Fruit fly (Drosophila melanogaster) whole organism, embryonic: Measurements from ENCODE around the gene CG13949.

Experiments
- Ada2b ChIP-seq: fragments of 200-800 bp; sonication (Bioruptor generic); IDR thresholded peaks from 2 replicates; pipeline ENCODE4 v1.3.6; 2022; ENCODE audit warnings: missing biosample characterization, missing genetic modification characterization
- Atf6 ChIP-seq: fragments of 200-800 bp; sonication (Bioruptor generic); IDR thresholded peaks from 2 replicates; pipeline ENCODE4 v1.3.6; 2022; ENCODE audit warnings: missing biosample characterization, missing genetic modification characterization
- B-H1 ChIP-seq: fragments of 200-800 bp; sonication (Bioruptor generic); IDR thresholded peaks from 3 replicates; pipeline ENCODE4 v1.3.6; 2022; ENCODE audit warnings: missing biosample characterization, missing genetic modification characterization
- B-H2 ChIP-seq: fragments of 200-800 bp; sonication (Bioruptor generic); optimal IDR thresholded peaks from 2 replicates; lab custom pipeline; 2018; ENCODE audit warnings: missing biosample characterization, mild to moderate bottlenecking, missing genetic modification characterization
- CG11247 ChIP-seq: fragments of 200-800 bp; sonication (Bioruptor generic); IDR thresholded peaks from 2 replicates; pipeline ENCODE4 v1.3.6; 2022; ENCODE audit warnings: missing biosample characterization, missing genetic modification characterization
- CG11456 ChIP-seq: fragments of 200-800 bp; sonication (Bioruptor generic); IDR thresholded peaks from 3 replicates; pipeline ENCODE4 v1.3.6; 2022; ENCODE audit warnings: missing biosample characterization, missing genetic modification characterization
- CG11560 ChIP-seq: fragments of 200-800 bp; sonication (Bioruptor generic); IDR thresholded peaks from 3 replicates; pipeline ENCODE4 v1.3.6; 2022; ENCODE audit warnings: missing biosample characterization, missing genetic modification characterization
- CG13624 ChIP-seq: fragments of 200-800 bp; sonication (Bioruptor generic); optimal IDR thresholded peaks from 2 replicates; lab custom pipeline; 2016; ENCODE audit warnings: missing biosample characterization, missing genetic modification characterization
- CG14667 ChIP-seq: fragments of 200-800 bp; sonication (Bioruptor generic); IDR thresholded peaks from 2 replicates; pipeline ENCODE4 v1.3.6; 2022; ENCODE audit warnings: missing biosample characterization, missing genetic modification characterization
- CG17328 ChIP-seq: fragments of 200-800 bp; sonication (Bioruptor generic); IDR thresholded peaks from 2 replicates; pipeline ENCODE4 v1.3.6; 2022; ENCODE audit warnings: missing biosample characterization, missing genetic modification characterization
- CG17385 ChIP-seq: fragments of 200-800 bp; sonication (Bioruptor generic); optimal IDR thresholded peaks from 3 replicates; lab custom pipeline; 2018; ENCODE audit warnings: missing biosample characterization, mild to moderate bottlenecking, missing genetic modification characterization
- CG17568 ChIP-seq: fragments of 200-800 bp; sonication (Bioruptor generic); optimal IDR thresholded peaks from 2 replicates; lab custom pipeline; 2018; ENCODE audit warnings: missing biosample characterization, mild to moderate bottlenecking, missing genetic modification characterization, moderate library complexity
- CG17829 ChIP-seq: fragments of 200-800 bp; optimal IDR thresholded peaks from 2 replicates; lab custom pipeline; 2019; ENCODE audit warnings: missing biosample characterization, mild to moderate bottlenecking, missing genetic modification characterization, moderate library complexity
- CG1832 ChIP-seq: fragments of 200-800 bp; sonication (Bioruptor generic); optimal IDR thresholded peaks from 2 replicates; lab custom pipeline; 2017; ENCODE audit warnings: missing biosample characterization, mild to moderate bottlenecking, missing genetic modification characterization, inconsistent platforms
- CG2889 ChIP-seq: fragments of 200-800 bp; sonication (Bioruptor generic); IDR thresholded peaks from 3 replicates; pipeline ENCODE4 v1.3.6; 2022; ENCODE audit warnings: missing biosample characterization, missing genetic modification characterization
- CG4282 ChIP-seq: fragments of 200-800 bp; sonication (Bioruptor generic); optimal IDR thresholded peaks from 2 replicates; lab custom pipeline; 2016; ENCODE audit warnings: missing biosample characterization, missing genetic modification characterization
- CG4854 ChIP-seq: fragments of 200-800 bp; sonication (Bioruptor generic); optimal IDR thresholded peaks from 2 replicates; lab custom pipeline; 2016; ENCODE audit warnings: missing biosample characterization, missing genetic modification characterization, inconsistent platforms
- CG5245 ChIP-seq: fragments of 200-800 bp; sonication (Bioruptor generic); optimal IDR thresholded peaks from 3 replicates; lab custom pipeline; 2016; ENCODE audit warnings: missing biosample characterization, missing genetic modification characterization
- CG6175 ChIP-seq: fragments of 200-800 bp; sonication (Bioruptor generic); IDR thresholded peaks from 3 replicates; pipeline ENCODE4 v1.3.6; 2022; ENCODE audit warnings: missing biosample characterization, missing genetic modification characterization
- CG7372 ChIP-seq: fragments of 200-800 bp; sonication (Bioruptor generic); IDR thresholded peaks from 2 replicates; pipeline ENCODE4 v1.3.6; 2022; ENCODE audit warnings: missing biosample characterization, missing genetic modification characterization
- CG7786 ChIP-seq: fragments of 200-800 bp; sonication (Bioruptor generic); optimal IDR thresholded peaks from 2 replicates; lab custom pipeline; 2016; ENCODE audit warnings: missing biosample characterization, missing genetic modification characterization
- CG8089 ChIP-seq: fragments of 200-800 bp; sonication (Bioruptor generic); optimal IDR thresholded peaks from 3 replicates; lab custom pipeline; 2016; ENCODE audit warnings: missing biosample characterization, missing genetic modification characterization
- CG8944 ChIP-seq: fragments of 200-800 bp; sonication (Bioruptor generic); optimal IDR thresholded peaks from 3 replicates; lab custom pipeline; 2016; ENCODE audit warnings: missing biosample characterization, missing genetic modification characterization
- CHES-1-like ChIP-seq: fragments of 200-800 bp; sonication (Bioruptor generic); optimal IDR thresholded peaks from 2 replicates; lab custom pipeline; 2016; ENCODE audit warnings: missing biosample characterization, missing genetic modification characterization
- Deaf1 ChIP-seq: fragments of 200-800 bp; optimal IDR thresholded peaks from 3 replicates; lab custom pipeline; 2019; ENCODE audit warnings: missing biosample characterization, mild to moderate bottlenecking, missing genetic modification characterization, moderate library complexity
- Doc2 ChIP-seq: fragments of 200-800 bp; sonication (Bioruptor generic); IDR thresholded peaks from 2 replicates; pipeline ENCODE4 v1.3.6; 2022; ENCODE audit warnings: missing biosample characterization, missing genetic modification characterization
- HLH3B ChIP-seq: fragments of 200-800 bp; sonication (Bioruptor generic); IDR thresholded peaks from 2 replicates; pipeline ENCODE4 v1.3.6; 2022; ENCODE audit warnings: missing biosample characterization, missing genetic modification characterization
- Hmx ChIP-seq: fragments of 200-800 bp; sonication (Bioruptor generic); optimal IDR thresholded peaks from 2 replicates; lab custom pipeline; 2016; ENCODE audit warnings: missing biosample characterization, missing genetic modification characterization
- Max ChIP-seq: fragments of 200-800 bp; sonication (Bioruptor generic); optimal IDR thresholded peaks from 2 replicates; lab custom pipeline; 2016; ENCODE audit warnings: missing biosample characterization, mild to moderate bottlenecking, missing genetic modification characterization
- Myb ChIP-seq: fragments of 200-800 bp; sonication (Bioruptor generic); optimal IDR thresholded peaks from 2 replicates; lab custom pipeline; 2016; ENCODE audit warnings: missing biosample characterization, missing genetic modification characterization
- NC2α ChIP-seq: fragments of 200-800 bp; sonication (Bioruptor generic); optimal IDR thresholded peaks from 2 replicates; lab custom pipeline; 2016; ENCODE audit warnings: missing biosample characterization, missing genetic modification characterization
- Nf-YA ChIP-seq: fragments of 200-800 bp; sonication (Bioruptor generic); IDR thresholded peaks from 2 replicates; pipeline ENCODE4 v1.3.6; 2022; ENCODE audit warnings: missing biosample characterization, missing genetic modification characterization
- Sox102F ChIP-seq: fragments of 200-800 bp; sonication (Bioruptor generic); optimal IDR thresholded peaks from 2 replicates; lab custom pipeline; 2018; ENCODE audit warnings: missing biosample characterization, mild to moderate bottlenecking, missing genetic modification characterization, moderate library complexity
- Stat92E ChIP-seq, 3 experiments: fragments of >200 bp in 2 of 3; fragments of 200-800 bp in 1 of 3; sonication (Bioruptor generic) in 1 of 3; optimal IDR thresholded peaks; 2 replicates each; lab custom pipeline; 2017 to 2019; ENCODE audit warnings: missing biosample characterization in 3 of 3, missing genetic modification characterization in 3 of 3, mild to moderate bottlenecking in 1 of 3, moderate library complexity in 1 of 3
- Taf1 ChIP-seq: fragments of 200-800 bp; sonication (Bioruptor generic); IDR thresholded peaks from 2 replicates; pipeline ENCODE4 v1.3.6; 2022; ENCODE audit warnings: missing biosample characterization, missing genetic modification characterization
- YL-1 ChIP-seq: fragments of 200-800 bp; sonication (Bioruptor generic); optimal IDR thresholded peaks from 3 replicates; lab custom pipeline; 2017; ENCODE audit warnings: missing biosample characterization, mild to moderate bottlenecking, missing genetic modification characterization
- aop ChIP-seq: fragments of 200-800 bp; sonication (Bioruptor generic); IDR thresholded peaks from 2 replicates; pipeline ENCODE4 v1.3.6; 2022; ENCODE audit warnings: missing biosample characterization, missing genetic modification characterization
- ash1 ChIP-seq: fragments of 200-800 bp; sonication (Bioruptor generic); optimal IDR thresholded peaks from 2 replicates; lab custom pipeline; 2018; ENCODE audit warnings: missing biosample characterization, mild to moderate bottlenecking, missing genetic modification characterization
- br ChIP-seq: fragments of >200 bp; optimal IDR thresholded peaks from 2 replicates; lab custom pipeline; 2017
- btn ChIP-seq: fragments of 200-800 bp; sonication (Bioruptor generic); optimal IDR thresholded peaks from 2 replicates; lab custom pipeline; 2016; ENCODE audit warnings: missing biosample characterization, missing genetic modification characterization
- ewg ChIP-seq: fragments of 200-800 bp; sonication (Bioruptor generic); optimal IDR thresholded peaks from 3 replicates; lab custom pipeline; 2017; ENCODE audit warnings: mild to moderate bottlenecking, missing biosample characterization, missing genetic modification reagents, missing genetic modification characterization
- gcm2 ChIP-seq: fragments of 200-800 bp; sonication (Bioruptor generic); optimal IDR thresholded peaks from 2 replicates; lab custom pipeline; 2016; ENCODE audit warnings: missing biosample characterization, missing genetic modification characterization
- ham ChIP-seq: fragments of 200-800 bp; sonication (Bioruptor generic); IDR thresholded peaks from 2 replicates; pipeline ENCODE4 v1.3.6; 2022; ENCODE audit warnings: missing biosample characterization, missing genetic modification characterization
- inv ChIP-seq: fragments of 200-800 bp; sonication (Bioruptor generic); IDR thresholded peaks from 2 replicates; pipeline ENCODE4 v1.3.6; 2022; ENCODE audit warnings: missing biosample characterization, missing genetic modification characterization; ENCODE audit not compliant: partially characterized antibody
- mld ChIP-seq: fragments of 200-800 bp; sonication (Bioruptor generic); IDR thresholded peaks from 3 replicates; pipeline ENCODE4 v1.3.6; 2022; ENCODE audit warnings: missing biosample characterization, missing genetic modification characterization; ENCODE audit not compliant: partially characterized antibody
- pita ChIP-seq: fragments of 200-800 bp; sonication (Bioruptor generic); optimal IDR thresholded peaks from 2 replicates; lab custom pipeline; 2017; ENCODE audit warnings: missing biosample characterization, mild to moderate bottlenecking, missing genetic modification characterization
- prd ChIP-seq, 3 experiments: fragments of >200 bp in 2 of 3; fragments of 200-800 bp in 1 of 3; sonication (Bioruptor generic) in 1 of 3; optimal IDR thresholded peaks in 2 of 3; IDR thresholded peaks in 1 of 3; 2 replicates in 2 of 3; 3 replicates in 1 of 3; pipeline versions ENCODE4 v1.3.6 to Lab custom; 2017 to 2022; ENCODE audit warnings: missing biosample characterization in 1 of 3, missing genetic modification characterization in 1 of 3
- sob ChIP-seq: fragments of 200-800 bp; sonication (Bioruptor generic); IDR thresholded peaks from 2 replicates; pipeline ENCODE4 v1.3.6; 2022; ENCODE audit warnings: missing biosample characterization, missing genetic modification characterization
- sqz ChIP-seq: fragments of 200-800 bp; sonication (Bioruptor generic); optimal IDR thresholded peaks from 3 replicates; lab custom pipeline; 2018; ENCODE audit warnings: missing biosample characterization, mild to moderate bottlenecking, missing genetic modification characterization
- vfl ChIP-seq: fragments of 200-800 bp; sonication (Bioruptor generic); optimal IDR thresholded peaks from 2 replicates; lab custom pipeline; 2016; ENCODE audit warnings: missing biosample characterization, missing genetic modification characterization
- yki ChIP-seq: fragments of >200 bp; optimal IDR thresholded peaks from 3 replicates; lab custom pipeline; 2018
- zfh2 ChIP-seq: fragments of 200-800 bp; sonication (Bioruptor generic); optimal IDR thresholded peaks from 2 replicates; lab custom pipeline; 2016; ENCODE audit warnings: missing biosample characterization, missing genetic modification characterization

The CG13949 gene

DNA sequence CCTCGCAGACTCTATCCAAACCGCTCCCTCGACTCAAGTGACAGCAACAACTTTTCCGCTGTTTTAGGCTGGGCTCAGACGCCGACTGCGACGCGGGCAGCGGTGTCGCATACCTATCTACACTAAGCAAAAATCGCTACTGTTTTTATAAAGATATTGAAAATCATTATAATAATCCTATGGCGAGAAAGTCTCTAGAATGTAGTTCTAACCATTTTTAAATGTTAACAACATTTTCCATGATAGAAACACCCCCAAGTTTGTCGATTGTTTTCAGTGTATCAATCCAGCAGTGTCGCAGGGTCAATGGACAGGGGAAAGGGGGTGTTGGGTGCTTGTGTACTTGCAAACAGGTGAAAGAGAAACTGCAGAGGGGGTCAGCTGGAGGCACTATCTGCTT, 10.7 kb downstream of the CG13949 start (continued):
- peak; percentile 91 for TF ChIP-seq CG8089 (GFP tag; lab: Kevin White, UChicago)
- no peak for TF ChIP-seq mld
- peak; percentile 95 for TF ChIP-seq CG4854 (GFP tag; lab: Kevin White, UChicago)
- peak; percentile 68 for TF ChIP-seq YL-1 (GFP tag; lab: Kevin White, UChicago)
- TF ChIP-seq HLH3B (GFP tag; lab: Robert Waterston, UW): peak; percentile 95
- TF ChIP-seq aop: peak; percentile 92
- peak; percentile 92 for TF ChIP-seq Nf-YA (GFP tag; lab: Robert Waterston, UW)
- peak; percentile 78 for TF ChIP-seq ham (GFP tag; lab: Robert Waterston, UW)
- TF ChIP-seq Doc2: peak; percentile 73
- peak; percentile 94 for TF ChIP-seq CG7786 (GFP tag; lab: Kevin White, UChicago)
- TF ChIP-seq CG8944 (GFP tag; lab: Kevin White, UChicago): peak; percentile 94
- peak; percentile 95 for TF ChIP-seq zfh2 (GFP tag; lab: Kevin White, UChicago)
- TF ChIP-seq CG17385 (GFP tag; lab: Kevin White, UChicago): peak; percentile 93
- TF ChIP-seq CHES-1-like (GFP tag; lab: Kevin White, UChicago): peak; percentile 92
- TF ChIP-seq CG4282 (GFP tag; lab: Kevin White, UChicago): peak; percentile 81
- no peak for TF ChIP-seq inv
- peak; percentile 97 for TF ChIP-seq CG11456
- peak; percentile 95 for TF ChIP-seq CG11247
- peak; percentile 95 for TF ChIP-seq CG17568 (GFP tag; lab: Kevin White, UChicago)
- TF ChIP-seq Sox102F: peak; percentile 98
- TF ChIP-seq B-H1 (GFP tag; lab: Robert Waterston, UW): peak; percentile 95
- peak; percentile 92 for TF ChIP-seq ash1 (GFP tag; lab: Kevin White, UChicago)
- peak; percentile 91 for TF ChIP-seq CG14667 (GFP tag; lab: Robert Waterston, UW)
- peak; percentile 91 for TF ChIP-seq ewg (GFP tag; lab: Kevin White, UChicago)
- peak; percentile 97 for TF ChIP-seq sob (GFP tag; lab: Robert Waterston, UW)
- peak; percentile 86 for TF ChIP-seq NC2α (GFP tag; lab: Kevin White, UChicago)
- TF ChIP-seq prd (optimal IDR thresholded peaks at IDR 0.05; lab: Kevin White, UChicago): no peak
- TF ChIP-seq prd (GFP tag; IDR thresholded peaks at IDR 0.05; lab: Robert Waterston, UW): peak; percentile 97
- TF ChIP-seq gcm2 (GFP tag; lab: Kevin White, UChicago): peak; percentile 95
- peak; percentile 91 for TF ChIP-seq sqz
- peak; percentile 94 for TF ChIP-seq CG13624 (GFP tag; lab: Kevin White, UChicago)
- TF ChIP-seq CG17829: peak; percentile 97
- TF ChIP-seq Taf1 (GFP tag; lab: Robert Waterston, UW): peak; percentile 84
- TF ChIP-seq Max (GFP tag; lab: Kevin White, UChicago): peak; percentile 96
- TF ChIP-seq Myb (GFP tag; lab: Kevin White, UChicago): peak; percentile 80
- no peak for TF ChIP-seq yki
- TF ChIP-seq btn: peak; percentile 92
- TF ChIP-seq Stat92E (GFP tag; optimal IDR thresholded peaks at IDR 0.05; lab: Kevin White, UChicago): peak in 1 of 3 experiments; percentile 37
- TF ChIP-seq CG1832 (GFP tag; lab: Kevin White, UChicago): peak; percentile 57
- TF ChIP-seq vfl: peak; percentile 95
- peak; percentile 89 for TF ChIP-seq CG6175 (GFP tag; lab: Robert Waterston, UW)
- TF ChIP-seq CG11560 (tag; lab: Robert Waterston, UW): peak; percentile 83
- TF ChIP-seq CG2889 (GFP tag; lab: Robert Waterston, UW): peak; percentile 92
- no peak for TF ChIP-seq br (lab: Kevin White, UChicago)
- TF ChIP-seq Atf6 (GFP tag; lab: Robert Waterston, UW): peak; percentile 95
- TF ChIP-seq pita (GFP tag; lab: Kevin White, UChicago): no peak
- peak; percentile 95 for TF ChIP-seq CG7372 (GFP tag; lab: Robert Waterston, UW)
- peak; percentile 92 for TF ChIP-seq Hmx (GFP tag; lab: Kevin White, UChicago)
- peak; percentile 76 for TF ChIP-seq Deaf1 (tag; lab: Kevin White, UChicago)
- peak; percentile 97 for TF ChIP-seq Ada2b (GFP tag; lab: Robert Waterston, UW)
- TF ChIP-seq CG17328 (GFP tag; lab: Robert Waterston, UW): peak; percentile 97
- peak; percentile 82 for TF ChIP-seq B-H2 (GFP tag; lab: Kevin White, UChicago)
- TF ChIP-seq CG5245: peak; percentile 97
